Fruit fly (Drosophila melanogaster) whole organism, embryonic: ENCODE results near the gene Ddc.

Experiments
- Aef1 ChIP-seq: fragments of 200-800 bp; sonication (Bioruptor generic); IDR thresholded peaks from 3 replicates; pipeline ENCODE4 v1.3.6; 2022; ENCODE audit warnings: missing biosample characterization, missing genetic modification characterization
- BEAF-32 ChIP-seq: fragments of 200-800 bp; sonication (Bioruptor generic); optimal IDR thresholded peaks from 3 replicates; lab custom pipeline; 2017; ENCODE audit warnings: missing biosample characterization, missing genetic modification characterization, mild to moderate bottlenecking, moderate library complexity, missing genetic modification reagents
- CG10979 ChIP-seq: fragments of 200-800 bp; sonication (Bioruptor generic); optimal IDR thresholded peaks from 2 replicates; lab custom pipeline; 2018; ENCODE audit warnings: missing biosample characterization, mild to moderate bottlenecking, missing genetic modification characterization, moderate library complexity
- CG12071 ChIP-seq: fragments of 200-800 bp; sonication (Bioruptor generic); optimal IDR thresholded peaks from 3 replicates; lab custom pipeline; 2018; ENCODE audit warnings: missing biosample characterization, mild to moderate bottlenecking, missing genetic modification characterization
- CG12299 ChIP-seq: fragments of 200-800 bp; sonication (Bioruptor generic); optimal IDR thresholded peaks from 2 replicates; lab custom pipeline; 2018; ENCODE audit warnings: missing biosample characterization, mild to moderate bottlenecking, missing genetic modification characterization
- CG13424 ChIP-seq: fragments of 200-800 bp; sonication (Bioruptor generic); optimal IDR thresholded peaks from 2 replicates; lab custom pipeline; 2019; ENCODE audit warnings: missing biosample characterization, mild to moderate bottlenecking, missing genetic modification characterization, moderate library complexity
- CG13894 ChIP-seq: fragments of 200-800 bp; sonication (Bioruptor generic); optimal IDR thresholded peaks from 3 replicates; lab custom pipeline; 2018; ENCODE audit warnings: missing biosample characterization, mild to moderate bottlenecking, missing genetic modification characterization, moderate library complexity
- CG14860 ChIP-seq: fragments of 200-800 bp; sonication (Bioruptor generic); IDR thresholded peaks from 3 replicates; pipeline ENCODE4 v1.3.6; 2022; ENCODE audit warnings: missing biosample characterization, missing genetic modification characterization; ENCODE audit not compliant: partially characterized antibody
- CG31441 ChIP-seq: fragments of 200-800 bp; sonication (Bioruptor generic); IDR thresholded peaks from 2 replicates; pipeline ENCODE4 v1.3.6; 2022; ENCODE audit warnings: missing biosample characterization, missing genetic modification characterization
- CG4360 ChIP-seq: fragments of 200-800 bp; sonication (Bioruptor generic); IDR thresholded peaks from 2 replicates; pipeline ENCODE4 v1.3.6; 2022; ENCODE audit warnings: missing biosample characterization, missing genetic modification characterization
- CG6683 ChIP-seq: fragments of 200-800 bp; sonication (Bioruptor generic); optimal IDR thresholded peaks from 2 replicates; lab custom pipeline; 2017; ENCODE audit warnings: missing biosample characterization, mild to moderate bottlenecking, missing genetic modification characterization, missing genetic modification reagents
- CG6689 ChIP-seq: fragments of 200-800 bp; sonication (Bioruptor generic); IDR thresholded peaks from 2 replicates; pipeline ENCODE4 v1.3.6; 2022; ENCODE audit warnings: missing biosample characterization, missing genetic modification characterization
- CG7271 ChIP-seq: fragments of 200-800 bp; sonication (Bioruptor generic); optimal IDR thresholded peaks from 2 replicates; lab custom pipeline; 2018; ENCODE audit warnings: missing biosample characterization, mild to moderate bottlenecking, missing genetic modification characterization, moderate library complexity
- CG7372 ChIP-seq: fragments of 200-800 bp; sonication (Bioruptor generic); IDR thresholded peaks from 2 replicates; pipeline ENCODE4 v1.3.6; 2022; ENCODE audit warnings: missing biosample characterization, missing genetic modification characterization
- CG7928 ChIP-seq: fragments of 200-800 bp; sonication (Bioruptor generic); optimal IDR thresholded peaks from 2 replicates; lab custom pipeline; 2017; ENCODE audit warnings: missing biosample characterization, mild to moderate bottlenecking, missing genetic modification characterization
- CG8290 ChIP-seq, 3 experiments: fragments of 200-800 bp; sonication (Bioruptor generic); optimal IDR thresholded peaks; 2 replicates each; lab custom pipeline; 2016 to 2019; ENCODE audit warnings: missing biosample characterization in 3 of 3, missing genetic modification characterization in 3 of 3, mild to moderate bottlenecking in 2 of 3, moderate library complexity in 1 of 3
- CG8388 ChIP-seq: fragments of 200-800 bp; sonication (Bioruptor generic); optimal IDR thresholded peaks from 2 replicates; lab custom pipeline; 2019; ENCODE audit warnings: missing biosample characterization, mild to moderate bottlenecking, missing genetic modification characterization, moderate library complexity
- CG8924 ChIP-seq: fragments of 200-800 bp; optimal IDR thresholded peaks from 3 replicates; lab custom pipeline; 2019; ENCODE audit warnings: missing biosample characterization, mild to moderate bottlenecking, missing genetic modification characterization, moderate library complexity
- CG9876 ChIP-seq: fragments of 200-800 bp; sonication (Bioruptor generic); optimal IDR thresholded peaks from 2 replicates; lab custom pipeline; 2016; ENCODE audit warnings: missing biosample characterization, missing genetic modification characterization
- CkIIα-i1 ChIP-seq: fragments of 200-800 bp; sonication (Bioruptor generic); IDR thresholded peaks from 2 replicates; pipeline ENCODE4 v1.3.6; 2022; ENCODE audit warnings: missing biosample characterization, missing genetic modification characterization
- Eip74EF ChIP-seq, 2 experiments: fragments of 200-800 bp in 1 of 2; fragments of >200 bp in 1 of 2; sonication (Bioruptor generic) in 1 of 2; optimal IDR thresholded peaks; 2 replicates each; lab custom pipeline; 2017 to 2019; ENCODE audit warnings: missing biosample characterization in 2 of 2, missing genetic modification characterization in 2 of 2, mild to moderate bottlenecking in 1 of 2, moderate library complexity in 1 of 2
- GATAe ChIP-seq: fragments of 200-800 bp; sonication (Bioruptor generic); conservative IDR thresholded peaks from 2 replicates; pipeline ENCODE4 v1.3.6; 2022; ENCODE audit warnings: missing biosample characterization, missing genetic modification characterization
- Gsc ChIP-seq: fragments of 200-800 bp; sonication (Bioruptor generic); IDR thresholded peaks from 2 replicates; pipeline ENCODE4 v1.3.6; 2022; ENCODE audit warnings: missing biosample characterization, missing genetic modification characterization
- Hey ChIP-seq: fragments of 200-800 bp; sonication (Bioruptor generic); optimal IDR thresholded peaks from 3 replicates; lab custom pipeline; 2018; ENCODE audit warnings: missing biosample characterization, mild to moderate bottlenecking, missing genetic modification characterization
- Hr39 ChIP-seq: fragments of >200 bp; optimal IDR thresholded peaks from 2 replicates; lab custom pipeline; 2017
- MTF-1 ChIP-seq: fragments of 200-800 bp; sonication (Bioruptor generic); optimal IDR thresholded peaks from 2 replicates; lab custom pipeline; 2018; ENCODE audit warnings: missing biosample characterization, mild to moderate bottlenecking, missing genetic modification characterization, borderline replicate concordance
- NC2α ChIP-seq: fragments of 200-800 bp; sonication (Bioruptor generic); optimal IDR thresholded peaks from 2 replicates; lab custom pipeline; 2016; ENCODE audit warnings: missing biosample characterization, missing genetic modification characterization
- NC2β ChIP-seq: fragments of 200-800 bp; sonication (Bioruptor generic); optimal IDR thresholded peaks from 2 replicates; lab custom pipeline; 2016; ENCODE audit warnings: missing biosample characterization, missing genetic modification characterization
- Side ChIP-seq: fragments of 200-800 bp; sonication (Bioruptor generic); optimal IDR thresholded peaks from 2 replicates; lab custom pipeline; 2016; ENCODE audit warnings: missing biosample characterization, missing genetic modification characterization
- Sox100B ChIP-seq: fragments of 200-800 bp; sonication (Bioruptor generic); optimal IDR thresholded peaks from 3 replicates; lab custom pipeline; 2018; ENCODE audit warnings: missing biosample characterization, mild to moderate bottlenecking, missing genetic modification characterization
- Tbp ChIP-seq: fragments of >200 bp; optimal IDR thresholded peaks from 2 replicates; lab custom pipeline; 2018; ENCODE audit warnings: missing biosample characterization, missing genetic modification characterization
- Usf ChIP-seq: fragments of 200-800 bp; sonication (Bioruptor generic); optimal IDR thresholded peaks from 2 replicates; lab custom pipeline; 2017; ENCODE audit warnings: missing genotype, missing biosample characterization, missing genetic modification characterization
- Xbp1 ChIP-seq: fragments of 200-800 bp; sonication (Bioruptor generic); optimal IDR thresholded peaks from 3 replicates; lab custom pipeline; 2016; ENCODE audit warnings: missing biosample characterization, mild to moderate bottlenecking, missing genetic modification characterization
- cato ChIP-seq: fragments of 200-800 bp; sonication (Bioruptor generic); optimal IDR thresholded peaks from 2 replicates; lab custom pipeline; 2016; ENCODE audit warnings: missing biosample characterization, missing genetic modification characterization, borderline replicate concordance
- caup ChIP-seq: fragments of 200-800 bp; sonication (Bioruptor generic); optimal IDR thresholded peaks from 3 replicates; lab custom pipeline; 2017; ENCODE audit warnings: missing biosample characterization, mild to moderate bottlenecking, missing genetic modification characterization, moderate library complexity; ENCODE audit not compliant: severe bottlenecking
- chinmo ChIP-seq: fragments of 200-800 bp; sonication (Bioruptor generic); IDR thresholded peaks from 4 replicates; pipeline ENCODE4 v1.3.6; 2022; ENCODE audit warnings: missing biosample characterization, missing genetic modification characterization; ENCODE audit not compliant: partially characterized antibody
- corto ChIP-seq: fragments of 200-800 bp; sonication (Bioruptor generic); optimal IDR thresholded peaks from 2 replicates; lab custom pipeline; 2016; ENCODE audit warnings: missing biosample characterization, mild to moderate bottlenecking, missing genetic modification characterization, moderate library complexity
- croc ChIP-seq: fragments of 200-800 bp; sonication (Bioruptor generic); conservative IDR thresholded peaks from 3 replicates; pipeline ENCODE4 v1.3.6; 2022; ENCODE audit warnings: missing biosample characterization, missing genetic modification characterization
- dmrt11E ChIP-seq: fragments of 200-800 bp; sonication (Bioruptor generic); optimal IDR thresholded peaks from 3 replicates; lab custom pipeline; 2018; ENCODE audit warnings: missing biosample characterization, mild to moderate bottlenecking, missing genetic modification characterization, moderate library complexity
- fd96Cb ChIP-seq: fragments of 200-800 bp; sonication (Bioruptor generic); optimal IDR thresholded peaks from 2 replicates; lab custom pipeline; 2018; ENCODE audit warnings: missing biosample characterization, mild to moderate bottlenecking, missing genetic modification characterization, moderate library complexity
- grn ChIP-seq: fragments of 200-800 bp; sonication (Bioruptor generic); optimal IDR thresholded peaks from 3 replicates; lab custom pipeline; 2017; ENCODE audit warnings: missing biosample characterization, missing genetic modification characterization
- her ChIP-seq: fragments of 200-800 bp; sonication (Bioruptor generic); optimal IDR thresholded peaks from 2 replicates; lab custom pipeline; 2016; ENCODE audit warnings: missing biosample characterization, missing genetic modification characterization
- inv ChIP-seq: fragments of 200-800 bp; sonication (Bioruptor generic); IDR thresholded peaks from 2 replicates; pipeline ENCODE4 v1.3.6; 2022; ENCODE audit warnings: missing biosample characterization, missing genetic modification characterization; ENCODE audit not compliant: partially characterized antibody
- luna ChIP-seq: fragments of 200-800 bp; sonication (Bioruptor generic); optimal IDR thresholded peaks from 2 replicates; lab custom pipeline; 2016; ENCODE audit warnings: missing biosample characterization, missing genetic modification characterization
- oc ChIP-seq: fragments of 200-800 bp; sonication (Bioruptor generic); optimal IDR thresholded peaks from 2 replicates; lab custom pipeline; 2018; ENCODE audit warnings: missing biosample characterization, mild to moderate bottlenecking, missing genetic modification characterization, moderate library complexity
- odd ChIP-seq: fragments of 200-800 bp; sonication (Bioruptor generic); optimal IDR thresholded peaks from 2 replicates; lab custom pipeline; 2017; ENCODE audit warnings: missing biosample characterization, mild to moderate bottlenecking, missing genetic modification characterization
- pita ChIP-seq: fragments of 200-800 bp; sonication (Bioruptor generic); optimal IDR thresholded peaks from 2 replicates; lab custom pipeline; 2017; ENCODE audit warnings: missing biosample characterization, mild to moderate bottlenecking, missing genetic modification characterization
- slp2 ChIP-seq: fragments of 200-800 bp; sonication (Bioruptor generic); optimal IDR thresholded peaks from 2 replicates; lab custom pipeline; 2016; ENCODE audit warnings: missing biosample characterization, missing genetic modification characterization
- tap ChIP-seq: fragments of 200-800 bp; optimal IDR thresholded peaks from 3 replicates; lab custom pipeline; 2019; ENCODE audit warnings: missing biosample characterization, mild to moderate bottlenecking, missing genetic modification characterization, moderate library complexity
- wor ChIP-seq: fragments of 200-800 bp; sonication (Bioruptor generic); IDR thresholded peaks from 2 replicates; pipeline ENCODE4 v1.3.6; 2022; ENCODE audit warnings: missing biosample characterization, missing genetic modification characterization

Gene Ddc

DNA sequence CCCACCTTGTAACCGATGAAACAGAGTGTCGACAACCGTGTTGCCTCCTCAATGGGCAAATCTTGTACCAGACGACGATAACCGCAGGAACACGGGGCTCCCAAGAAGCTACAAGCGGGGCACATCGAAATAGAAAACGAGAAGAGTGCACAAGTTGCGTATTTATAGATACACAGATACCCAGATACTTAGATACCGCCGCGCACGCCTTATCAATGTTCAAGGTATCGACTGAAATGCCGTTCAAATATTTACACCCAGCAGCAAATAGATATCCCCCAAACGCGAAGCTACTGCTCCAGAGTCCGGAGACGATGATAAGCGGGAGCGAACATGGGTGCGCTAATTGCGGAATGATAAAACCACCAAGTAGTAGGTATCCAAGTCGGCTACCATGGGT, 21.4 kb downstream of the Ddc start (continued):
- TF ChIP-seq pita (GFP tag; lab: Kevin White, UChicago): no peak
- no peak for TF ChIP-seq luna
- no peak for TF ChIP-seq inv (GFP tag; lab: Robert Waterston, UW)
- peak; percentile 70 for TF ChIP-seq caup (GFP tag; lab: Kevin White, UChicago)
- no peak for TF ChIP-seq wor (GFP tag; lab: Robert Waterston, UW)
- TF ChIP-seq CG31441 (GFP tag; lab: Robert Waterston, UW): no peak
- TF ChIP-seq Xbp1 (GFP tag; lab: Kevin White, UChicago): no peak
- peak; percentile 13 for TF ChIP-seq odd
- no peak for TF ChIP-seq CG8388 (GFP tag; lab: Kevin White, UChicago)
- TF ChIP-seq her (GFP tag; lab: Kevin White, UChicago): no peak
- no peak for TF ChIP-seq Hey (tag; lab: Kevin White, UChicago)
- no peak for TF ChIP-seq dmrt11E
- no peak for TF ChIP-seq CG8924 (tag; lab: Kevin White, UChicago)
- TF ChIP-seq CG7372 (GFP tag; lab: Robert Waterston, UW): no peak
- TF ChIP-seq CG12071 (GFP tag; lab: Kevin White, UChicago): no peak
- TF ChIP-seq Aef1: no peak
- TF ChIP-seq CG6683 (GFP tag; lab: Kevin White, UChicago): no peak
- TF ChIP-seq CG8290 (GFP tag; optimal IDR thresholded peaks at IDR 0.05; lab: Kevin White, UChicago): no peak
- no peak for TF ChIP-seq CG8290 (tag; optimal IDR thresholded peaks at IDR 0.05; lab: Kevin White, UChicago)
- no peak for TF ChIP-seq CG7271 (tag; lab: Kevin White, UChicago)
- no peak for TF ChIP-seq Sox100B (GFP tag; lab: Kevin White, UChicago)
- TF ChIP-seq, all 482 proteins: peak for 9

DNA sequence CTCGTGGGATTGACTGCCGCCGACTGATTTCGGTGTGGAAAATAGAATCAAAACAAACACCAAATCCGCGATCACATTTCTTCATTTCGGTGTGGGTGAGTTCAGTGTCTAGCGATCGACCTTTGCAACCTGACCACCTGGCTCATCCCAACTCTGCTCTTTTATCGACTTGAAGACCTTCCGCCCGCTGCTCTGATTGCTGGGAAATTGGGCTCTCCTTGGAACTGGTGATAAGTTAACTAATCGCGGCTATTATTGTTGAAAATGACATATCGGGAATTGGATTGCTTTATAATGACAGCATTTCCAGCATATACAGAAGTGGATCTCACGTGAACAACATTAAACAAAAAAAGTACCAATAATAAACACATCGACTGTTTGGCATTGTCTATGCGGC, 22.7 kb downstream of the Ddc start:
- TF ChIP-seq Hr39 (lab: Kevin White, UChicago) (no peak), Usf (GFP tag; lab: Kevin White, UChicago) (no peak), cato (GFP tag; lab: Kevin White, UChicago) (no peak), Eip74EF (GFP tag; optimal IDR thresholded peaks at IDR 0.05; lab: Kevin White, UChicago) (no peak), Hey (tag; lab: Kevin White, UChicago) (no peak), NC2β (GFP tag; lab: Kevin White, UChicago) (no peak), oc (no peak), CG13894 (tag; lab: Kevin White, UChicago) (no peak), Tbp (no peak), CG10979 (tag; lab: Kevin White, UChicago) (no peak), NC2α (GFP tag; lab: Kevin White, UChicago) (no peak), CG8924 (tag; lab: Kevin White, UChicago) (no peak), CG4360 (no peak), corto (GFP tag; lab: Kevin White, UChicago) (no peak), GATAe (peak; percentile 29; the same call in 1 of the 2 replicates), CG14860 (GFP tag; lab: Robert Waterston, UW) (no peak), CG9876 (no peak), tap (tag; lab: Kevin White, UChicago) (no peak), slp2 (no peak), CG13424 (no peak), Gsc (no peak), croc (GFP tag; lab: Robert Waterston, UW) (no peak), CG7928 (GFP tag; lab: Kevin White, UChicago) (no peak), CG6689 (no peak), CG12299 (no peak), chinmo (GFP tag; lab: Robert Waterston, UW) (no peak), CkIIα-i1 (GFP tag; lab: Robert Waterston, UW) (no peak), BEAF-32 (GFP tag; lab: Kevin White, UChicago) (no peak), Side (GFP tag; lab: Kevin White, UChicago) (no peak), grn (GFP tag; lab: Kevin White, UChicago) (peak; percentile 74), MTF-1 (GFP tag; lab: Kevin White, UChicago) (no peak), fd96Cb (tag; lab: Kevin White, UChicago) (no peak)
